Fruit fly (Drosophila melanogaster): ENCODE measurements around the gene CG31709.

The CG31709 gene

dm6 chr2L:9613006-9613690, 33.7 kb upstream of the CG31709 start, which contains the start of gene Trx2 (continued):
- TF ChIP-seq CG3163 (GFP tag; optimal IDR thresholded peaks at IDR 0.05) (no peak), Trl (optimal IDR thresholded peaks at IDR 0.05) (peak; percentile 76 to 94), Trl (GFP tag; optimal IDR thresholded peaks at IDR 0.05) (peak; percentile 29), ranshi (GFP tag; IDR thresholded peaks at IDR 0.05) (no peak; the same call in 1 of the 2 replicates), CG2116 (GFP tag; optimal IDR thresholded peaks at IDR 0.05) (peak; percentile 97), CG10654 (GFP tag; optimal IDR thresholded peaks at IDR 0.05) (no peak), trem (tag; optimal IDR thresholded peaks at IDR 0.05) (no peak), CG33557 (GFP tag; optimal IDR thresholded peaks at IDR 0.05) (no peak), NK7.1 (GFP tag; optimal IDR thresholded peaks at IDR 0.05) (no peak), sim (GFP tag; IDR thresholded peaks at IDR 0.05) (peak; percentile 21; the same call in 1 of the 2 replicates), chm (GFP tag; IDR thresholded peaks at IDR 0.05) (peak; percentile 71), Dfd (GFP tag; optimal IDR thresholded peaks at IDR 0.05) (no peak), CG2120 (GFP tag; optimal IDR thresholded peaks at IDR 0.05) (peak; percentile 2), emc (GFP tag; optimal IDR thresholded peaks at IDR 0.05) (no peak), CG18011 (GFP tag; optimal IDR thresholded peaks at IDR 0.05) (no peak), Max (GFP tag; optimal IDR thresholded peaks at IDR 0.05) (no peak), CG13296 (GFP tag; optimal IDR thresholded peaks at IDR 0.05) (peak; percentile 26), jumu (GFP tag; optimal IDR thresholded peaks at IDR 0.05) (no peak), CG11093 (GFP tag; IDR thresholded peaks at IDR 0.05) (no peak), chinmo (GFP tag; IDR thresholded peaks at IDR 0.05; ENCODE audit: partially characterized antibody) (peak; percentile 84; the same call in 3 of the 4 replicates), CG15011 (GFP tag; optimal IDR thresholded peaks at IDR 0.05) (no peak), sug (tag; optimal IDR thresholded peaks at IDR 0.05) (peak; percentile 25), her (GFP tag; optimal IDR thresholded peaks at IDR 0.05) (peak; percentile 13), Opbp (GFP tag; IDR thresholded peaks at IDR 0.05; ENCODE audit: partially characterized antibody) (0 out of 3 replicates have a peak, but pooled peaks have one; percentile 37), Six4 (GFP tag; optimal IDR thresholded peaks at IDR 0.05) (no peak), tio (GFP tag; optimal IDR thresholded peaks at IDR 0.05) (no peak), ap (GFP tag; IDR thresholded peaks at IDR 0.05) (no peak), CG11247 (GFP tag; IDR thresholded peaks at IDR 0.05) (no peak), exex (tag; optimal IDR thresholded peaks at IDR 0.05) (peak; percentile 40), gce (GFP tag; IDR thresholded peaks at IDR 0.05) (no peak; the same call in 2 of the 3 replicates), p53 (GFP tag; optimal IDR thresholded peaks at IDR 0.05) (no peak), CG16813 (GFP tag; IDR thresholded peaks at IDR 0.05; ENCODE audit: partially characterized antibody) (no peak), CG7556 (GFP tag; optimal IDR thresholded peaks at IDR 0.05) (no peak), CG17361 (GFP tag; IDR thresholded peaks at IDR 0.05) (no peak), caup (GFP tag; optimal IDR thresholded peaks at IDR 0.05; ENCODE audit: severe bottlenecking) (peak; percentile 61), twi (tag; optimal IDR thresholded peaks at IDR 0.05) (no peak), sens-2 (GFP tag; IDR thresholded peaks at IDR 0.05) (no peak), CG17385 (GFP tag; optimal IDR thresholded peaks at IDR 0.05) (peak; percentile 38), CG43689 (GFP tag; IDR thresholded peaks at IDR 0.05) (no peak), ATbp (GFP tag; optimal IDR thresholded peaks at IDR 0.05) (no peak), Rx (GFP tag; IDR thresholded peaks at IDR 0.05) (no peak), Med (GFP tag) (peak; percentile 85), CG32532 (GFP tag; IDR thresholded peaks at IDR 0.05) (peak; percentile 33; the same call in 1 of the 2 replicates), Chrac-16 (GFP tag; optimal IDR thresholded peaks at IDR 0.05) (no peak), CG4854 (GFP tag; optimal IDR thresholded peaks at IDR 0.05) (no peak), pfk (GFP tag; optimal IDR thresholded peaks at IDR 0.05) (peak; percentile 9), dati (GFP tag; IDR thresholded peaks at IDR 0.05) (no peak), CG31441 (GFP tag; IDR thresholded peaks at IDR 0.05) (no peak), Mes4 (GFP tag; optimal IDR thresholded peaks at IDR 0.05) (no peak), CG11695 (GFP tag; IDR thresholded peaks at IDR 0.05) (no peak), Antp (GFP tag; optimal IDR thresholded peaks at IDR 0.05) (no peak)

All from whole organism, embryonic.